Fruit fly (Drosophila melanogaster) whole organism, embryonic: Measurements from ENCODE around the gene mei-218.

Experiments used
- CG11504 ChIP-seq: fragments of 200-800 bp; sonication (Bioruptor generic); optimal IDR thresholded peaks from 3 replicates; lab custom pipeline; 2019; ENCODE audit warnings: missing biosample characterization, mild to moderate bottlenecking, missing genetic modification characterization, moderate library complexity
- CG14441 ChIP-seq: fragments of 200-800 bp; sonication (Bioruptor generic); IDR thresholded peaks from 2 replicates; pipeline ENCODE4 v1.3.6; 2022; ENCODE audit warnings: missing biosample characterization, missing genetic modification characterization
- CG16813 ChIP-seq: fragments of 200-800 bp; sonication (Bioruptor generic); IDR thresholded peaks from 3 replicates; pipeline ENCODE4 v1.3.6; 2022; ENCODE audit warnings: missing biosample characterization, missing genetic modification characterization; ENCODE audit not compliant: partially characterized antibody
- CG17186 ChIP-seq: fragments of 200-800 bp; sonication (Bioruptor generic); optimal IDR thresholded peaks from 3 replicates; lab custom pipeline; 2017; ENCODE audit warnings: missing biosample characterization, missing genetic modification reagents, missing genetic modification characterization
- CG30431 ChIP-seq: fragments of 200-800 bp; sonication (Bioruptor generic); optimal IDR thresholded peaks from 2 replicates; lab custom pipeline; 2017; ENCODE audit warnings: missing biosample characterization, missing genetic modification characterization
- CG3163 ChIP-seq: fragments of 200-800 bp; sonication (Bioruptor generic); optimal IDR thresholded peaks from 3 replicates; lab custom pipeline; 2016; ENCODE audit warnings: missing biosample characterization, missing genetic modification characterization
- CG32532 ChIP-seq: fragments of 200-800 bp; sonication (Bioruptor generic); IDR thresholded peaks from 2 replicates; pipeline ENCODE4 v1.3.6; 2022; ENCODE audit warnings: missing biosample characterization, missing genetic modification characterization
- CG34376 ChIP-seq: fragments of 200-800 bp; sonication (Bioruptor generic); optimal IDR thresholded peaks from 2 replicates; lab custom pipeline; 2018; ENCODE audit warnings: missing biosample characterization, mild to moderate bottlenecking, missing genetic modification characterization
- CG42726 ChIP-seq: fragments of 200-800 bp; sonication (Bioruptor generic); IDR thresholded peaks from 2 replicates; pipeline ENCODE4 v1.3.6; 2022; ENCODE audit warnings: missing biosample characterization, missing genetic modification characterization; ENCODE audit not compliant: partially characterized antibody
- CG6813 ChIP-seq: fragments of 200-800 bp; sonication (Bioruptor generic); optimal IDR thresholded peaks from 2 replicates; lab custom pipeline; 2017; ENCODE audit warnings: missing biosample characterization, missing genetic modification characterization, mild to moderate bottlenecking, moderate library complexity, missing genetic modification reagents
- CG7357 ChIP-seq: fragments of 200-800 bp; sonication (Bioruptor generic); IDR thresholded peaks from 3 replicates; pipeline ENCODE4 v1.3.6; 2022; ENCODE audit warnings: missing biosample characterization, missing genetic modification characterization
- CG8089 ChIP-seq: fragments of 200-800 bp; sonication (Bioruptor generic); optimal IDR thresholded peaks from 3 replicates; lab custom pipeline; 2016; ENCODE audit warnings: missing biosample characterization, missing genetic modification characterization
- CG8359 ChIP-seq: fragments of 200-800 bp; sonication (Bioruptor generic); optimal IDR thresholded peaks from 2 replicates; lab custom pipeline; 2017; ENCODE audit warnings: missing biosample characterization, mild to moderate bottlenecking, missing genetic modification characterization, borderline replicate concordance
- CG9797 ChIP-seq: fragments of 200-800 bp; sonication (Bioruptor generic); optimal IDR thresholded peaks from 3 replicates; lab custom pipeline; 2018; ENCODE audit warnings: missing biosample characterization, mild to moderate bottlenecking, missing genetic modification characterization
- CG9876 ChIP-seq: fragments of 200-800 bp; sonication (Bioruptor generic); optimal IDR thresholded peaks from 2 replicates; lab custom pipeline; 2016; ENCODE audit warnings: missing biosample characterization, missing genetic modification characterization
- CHES-1-like ChIP-seq: fragments of 200-800 bp; sonication (Bioruptor generic); optimal IDR thresholded peaks from 2 replicates; lab custom pipeline; 2016; ENCODE audit warnings: missing biosample characterization, missing genetic modification characterization
- Deaf1 ChIP-seq: fragments of 200-800 bp; optimal IDR thresholded peaks from 3 replicates; lab custom pipeline; 2019; ENCODE audit warnings: missing biosample characterization, mild to moderate bottlenecking, missing genetic modification characterization, moderate library complexity
- Doc2 ChIP-seq: fragments of 200-800 bp; sonication (Bioruptor generic); IDR thresholded peaks from 2 replicates; pipeline ENCODE4 v1.3.6; 2022; ENCODE audit warnings: missing biosample characterization, missing genetic modification characterization
- Dp ChIP-seq: fragments of 200-800 bp; sonication (Bioruptor generic); optimal IDR thresholded peaks from 2 replicates; lab custom pipeline; 2018; ENCODE audit warnings: missing biosample characterization, mild to moderate bottlenecking, missing genetic modification characterization, moderate library complexity
- Fer1 ChIP-seq: fragments of 200-800 bp; sonication (Bioruptor generic); optimal IDR thresholded peaks from 2 replicates; lab custom pipeline; 2017; ENCODE audit warnings: missing biosample characterization, mild to moderate bottlenecking, missing genetic modification characterization
- Hmx ChIP-seq: fragments of 200-800 bp; sonication (Bioruptor generic); optimal IDR thresholded peaks from 2 replicates; lab custom pipeline; 2016; ENCODE audit warnings: missing biosample characterization, missing genetic modification characterization
- Hr39 ChIP-seq: fragments of >200 bp; optimal IDR thresholded peaks from 2 replicates; lab custom pipeline; 2017
- MBD-R2 ChIP-seq: fragments of 200-800 bp; sonication (Bioruptor generic); IDR thresholded peaks from 2 replicates; pipeline ENCODE4 v1.3.6; 2022; ENCODE audit warnings: missing biosample characterization, missing genetic modification characterization
- MESR4 ChIP-seq: fragments of 200-800 bp; sonication (Bioruptor generic); optimal IDR thresholded peaks from 2 replicates; lab custom pipeline; 2018; ENCODE audit warnings: missing biosample characterization, mild to moderate bottlenecking, missing genetic modification characterization, moderate library complexity
- Med ChIP-seq: fragments of 200-800 bp; sonication (Bioruptor generic); peaks from one replicate; lab custom pipeline; 2016; ENCODE audit warnings: missing biosample characterization, missing genetic modification characterization, mild to moderate bottlenecking, inconsistent platforms, moderate library complexity
- PHDP ChIP-seq: fragments of 200-800 bp; sonication (Bioruptor generic); optimal IDR thresholded peaks from 3 replicates; lab custom pipeline; 2018; ENCODE audit warnings: missing biosample characterization, mild to moderate bottlenecking, missing genetic modification characterization, moderate library complexity
- Pdp1 ChIP-seq, 2 experiments: fragments of 200-800 bp; sonication (Bioruptor generic); optimal IDR thresholded peaks; 3 replicates each; lab custom pipeline; 2016; ENCODE audit warnings: missing biosample characterization in 2 of 2, missing genetic modification characterization in 2 of 2, mild to moderate bottlenecking in 1 of 2, moderate library complexity in 1 of 2
- Sox102F ChIP-seq: fragments of 200-800 bp; sonication (Bioruptor generic); optimal IDR thresholded peaks from 2 replicates; lab custom pipeline; 2018; ENCODE audit warnings: missing biosample characterization, mild to moderate bottlenecking, missing genetic modification characterization, moderate library complexity
- ara ChIP-seq: fragments of 200-800 bp; sonication (Bioruptor generic); IDR thresholded peaks from 2 replicates; pipeline ENCODE4 v1.3.6; 2022; ENCODE audit warnings: missing biosample characterization, missing genetic modification characterization
- bab2 ChIP-seq: fragments of 200-800 bp; sonication (Bioruptor generic); optimal IDR thresholded peaks from 2 replicates; lab custom pipeline; 2016; ENCODE audit warnings: missing biosample characterization, missing genetic modification characterization
- chinmo ChIP-seq: fragments of 200-800 bp; sonication (Bioruptor generic); IDR thresholded peaks from 4 replicates; pipeline ENCODE4 v1.3.6; 2022; ENCODE audit warnings: missing biosample characterization, missing genetic modification characterization; ENCODE audit not compliant: partially characterized antibody
- crol ChIP-seq: fragments of 200-800 bp; sonication (Bioruptor generic); IDR thresholded peaks from 2 replicates; pipeline ENCODE4 v1.3.6; 2022; ENCODE audit warnings: missing biosample characterization, missing genetic modification characterization
- cwo ChIP-seq: fragments of 200-800 bp; sonication (Bioruptor generic); optimal IDR thresholded peaks from 3 replicates; lab custom pipeline; 2017; ENCODE audit warnings: missing biosample characterization, missing genetic modification characterization, mild to moderate bottlenecking, moderate library complexity, missing genetic modification reagents
- da ChIP-seq: fragments of 200-800 bp; sonication (Bioruptor generic); optimal IDR thresholded peaks from 2 replicates; lab custom pipeline; 2016; ENCODE audit warnings: missing biosample characterization, missing genetic modification characterization
- dpn ChIP-seq, 2 experiments: fragments of 200-800 bp; sonication (Bioruptor generic); optimal IDR thresholded peaks; 3 replicates each; lab custom pipeline; 2016; ENCODE audit warnings: missing biosample characterization in 2 of 2, missing genetic modification characterization in 2 of 2
- en ChIP-seq: fragments of 200-800 bp; sonication (Bioruptor generic); optimal IDR thresholded peaks from 2 replicates; lab custom pipeline; 2016; ENCODE audit warnings: missing biosample characterization, missing genetic modification characterization
- eyg ChIP-seq: fragments of 200-800 bp; sonication (Bioruptor generic); optimal IDR thresholded peaks from 3 replicates; lab custom pipeline; 2016; ENCODE audit warnings: missing biosample characterization, missing genetic modification characterization
- fru ChIP-seq: fragments of >200 bp; optimal IDR thresholded peaks from 2 replicates; lab custom pipeline; 2017
- gcm ChIP-seq: fragments of 200-800 bp; sonication (Bioruptor generic); optimal IDR thresholded peaks from 2 replicates; lab custom pipeline; 2019; ENCODE audit warnings: missing biosample characterization, mild to moderate bottlenecking, missing genetic modification characterization, moderate library complexity
- hbn ChIP-seq: fragments of 200-800 bp; sonication (Bioruptor generic); IDR thresholded peaks from 2 replicates; pipeline ENCODE4 v1.3.6; 2022; ENCODE audit warnings: missing biosample characterization, missing genetic modification characterization; ENCODE audit not compliant: partially characterized antibody
- luna ChIP-seq: fragments of 200-800 bp; sonication (Bioruptor generic); optimal IDR thresholded peaks from 2 replicates; lab custom pipeline; 2016; ENCODE audit warnings: missing biosample characterization, missing genetic modification characterization
- nom ChIP-seq: fragments of 200-800 bp; sonication (Bioruptor generic); optimal IDR thresholded peaks from 2 replicates; lab custom pipeline; 2017; ENCODE audit warnings: missing biosample characterization, missing genetic modification characterization, mild to moderate bottlenecking, moderate library complexity, missing genetic modification reagents
- ro ChIP-seq: fragments of 200-800 bp; sonication (Bioruptor generic); IDR thresholded peaks from 2 replicates; pipeline ENCODE4 v1.3.6; 2022; ENCODE audit warnings: missing biosample characterization, missing genetic modification characterization
- row ChIP-seq: fragments of 200-800 bp; sonication (Bioruptor generic); IDR thresholded peaks from 3 replicates; pipeline ENCODE4 v1.3.6; 2022; ENCODE audit warnings: missing biosample characterization, missing genetic modification characterization
- sens ChIP-seq: fragments of 200-800 bp; sonication (Bioruptor generic); peaks from one replicate; lab custom pipeline; 2016; ENCODE audit warnings: missing biosample characterization, missing genetic modification characterization
- slp2 ChIP-seq: fragments of 200-800 bp; sonication (Bioruptor generic); optimal IDR thresholded peaks from 2 replicates; lab custom pipeline; 2016; ENCODE audit warnings: missing biosample characterization, missing genetic modification characterization
- tup ChIP-seq: fragments of 200-800 bp; sonication (Bioruptor generic); optimal IDR thresholded peaks from 2 replicates; lab custom pipeline; 2016; ENCODE audit warnings: missing biosample characterization, mild to moderate bottlenecking, missing genetic modification characterization, moderate library complexity
- z ChIP-seq: fragments of 200-800 bp; sonication (Bioruptor generic); IDR thresholded peaks from 3 replicates; pipeline ENCODE4 v1.3.6; 2022; ENCODE audit warnings: missing biosample characterization, missing genetic modification characterization

mei-218 gene

DNA sequence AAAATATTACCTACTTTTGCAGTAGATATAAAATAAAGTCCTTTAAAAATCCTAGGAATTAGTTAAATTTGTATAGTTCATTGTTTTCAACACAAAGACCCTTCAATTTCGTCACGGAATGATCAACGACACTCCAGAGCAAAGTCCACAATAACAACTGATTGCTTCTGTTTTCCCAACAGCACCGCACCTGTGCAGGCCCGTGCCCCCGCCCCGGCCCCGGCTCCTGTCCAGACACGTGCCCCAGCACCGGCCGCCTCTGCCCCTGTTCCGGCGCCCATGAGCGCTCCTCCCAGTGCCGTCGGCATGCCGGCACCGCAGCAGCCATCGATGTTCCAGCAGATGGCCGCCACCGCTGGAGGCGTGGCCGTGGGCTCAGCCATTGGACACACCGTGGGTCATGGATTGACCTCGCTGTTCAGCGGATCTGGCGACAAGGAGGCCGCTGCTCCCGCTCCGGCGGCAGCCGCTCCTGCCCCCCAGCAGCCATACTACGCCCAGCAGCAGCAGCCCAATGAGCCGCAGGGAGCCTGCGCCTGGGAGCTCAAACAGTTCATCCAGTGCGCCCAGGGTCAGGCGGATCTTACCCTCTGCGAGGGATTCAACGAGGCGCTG, 7.0 kb upstream of the mei-218 start:
- peak; percentile 38; the same call in 1 of the 2 replicates for TF ChIP-seq crol (GFP tag; lab: Robert Waterston, UW)
- TF ChIP-seq MBD-R2 (GFP tag; lab: Robert Waterston, UW): 0 out of 2 replicates have a peak, but pooled peaks have one; percentile 23
- TF ChIP-seq gcm: no peak
- TF ChIP-seq Med: peak; percentile 74
- TF ChIP-seq nom (GFP tag; lab: Kevin White, UChicago): peak; percentile 93
- peak; percentile 34; the same call in 1 of the 3 replicates for TF ChIP-seq CG16813
- TF ChIP-seq cwo (GFP tag; lab: Kevin White, UChicago): peak; percentile 25
- peak; percentile 33 for TF ChIP-seq sens
- peak; percentile 79 for TF ChIP-seq Hr39 (lab: Kevin White, UChicago)
- TF ChIP-seq ara (GFP tag; lab: Robert Waterston, UW): no peak

DNA sequence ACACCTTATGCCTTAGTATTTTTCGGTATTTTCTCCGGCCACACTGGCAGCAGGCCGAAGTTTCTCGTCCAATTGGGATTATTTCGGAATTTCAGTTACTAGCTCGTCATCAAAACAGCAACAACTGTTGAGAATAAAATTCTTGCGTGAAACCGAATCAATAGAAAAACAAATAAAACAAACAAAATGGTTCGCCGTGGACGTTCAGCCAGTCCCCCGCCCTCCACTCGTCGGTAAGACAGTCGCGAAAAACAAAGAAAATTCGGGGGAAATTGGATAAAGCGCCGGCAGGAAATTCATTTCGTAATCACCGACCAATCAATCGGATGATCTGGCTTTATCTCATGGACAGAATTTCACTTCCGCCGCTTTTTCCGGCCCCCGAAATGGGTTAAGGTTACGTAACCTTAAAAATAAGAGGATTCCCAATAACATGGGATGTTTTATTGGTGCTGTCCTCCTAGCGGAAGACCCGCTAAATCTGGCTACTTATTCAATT, 6.2 kb upstream of the mei-218 start, which contains the start of gene Chchd2:
TSS of gene Chchd2 (plus strand) at position 51 of the 499 bp plus-strand sequence.
- TF ChIP-seq MESR4 (peak; percentile 89), PHDP (tag; lab: Kevin White, UChicago) (peak; percentile 22), dpn (GFP tag; optimal IDR thresholded peaks at IDR 0.05; lab: Kevin White, UChicago) (no peak), nom (GFP tag; lab: Kevin White, UChicago) (peak; percentile 50), Fer1 (GFP tag; lab: Kevin White, UChicago) (peak; percentile 64), luna (no peak), CG8359 (GFP tag; lab: Kevin White, UChicago) (no peak), ro (no peak), CG9797 (GFP tag; lab: Kevin White, UChicago) (peak; percentile 11), bab2 (GFP tag; lab: Kevin White, UChicago) (no peak), CG3163 (GFP tag; lab: Kevin White, UChicago) (no peak), MBD-R2 (GFP tag; lab: Robert Waterston, UW) (0 out of 2 replicates have a peak, but pooled peaks have one; percentile 28), CG32532 (GFP tag; lab: Robert Waterston, UW) (no peak), CG14441 (GFP tag; lab: Robert Waterston, UW) (no peak), CG11504 (tag; lab: Kevin White, UChicago) (no peak), CG6813 (GFP tag; lab: Kevin White, UChicago) (no peak), slp2 (no peak), hbn (GFP tag; lab: Robert Waterston, UW) (peak; percentile 31), CG34376 (GFP tag; lab: Kevin White, UChicago) (peak; percentile 29), CG17186 (GFP tag; lab: Kevin White, UChicago) (no peak), CG7357 (no peak), CG8089 (GFP tag; lab: Kevin White, UChicago) (no peak), CG16813 (no peak; the same call in 2 of the 3 replicates), Doc2 (GFP tag; lab: Robert Waterston, UW) (no peak), Pdp1 (GFP tag; optimal IDR thresholded peaks at IDR 0.05; lab: Kevin White, UChicago) (peak in 1 of 2 experiments; percentile 96), row (GFP tag; lab: Robert Waterston, UW) (0 out of 3 replicates have a peak, but pooled peaks have one; percentile 5), CHES-1-like (GFP tag; lab: Kevin White, UChicago) (no peak), Sox102F (GFP tag; lab: Kevin White, UChicago) (no peak), chinmo (GFP tag; lab: Robert Waterston, UW) (0 out of 4 replicates have a peak, but pooled peaks have one; percentile 54), CG9876 (GFP tag; lab: Kevin White, UChicago) (no peak), Deaf1 (tag; lab: Kevin White, UChicago) (no peak), z (no peak), Hmx (GFP tag; lab: Kevin White, UChicago) (no peak), eyg (GFP tag; lab: Kevin White, UChicago) (no peak), da (GFP tag; lab: Kevin White, UChicago) (no peak), CG42726 (GFP tag; lab: Robert Waterston, UW) (peak; percentile 29; the same call in 1 of the 2 replicates), en (GFP tag; lab: Kevin White, UChicago) (no peak), tup (GFP tag; lab: Kevin White, UChicago) (no peak), Dp (GFP tag; lab: Kevin White, UChicago) (no peak), fru (lab: Kevin White, UChicago) (no peak), CG30431 (GFP tag; lab: Kevin White, UChicago) (no peak)
